Worm (Caenorhabditis elegans) whole organism, mixed stage, embryonic: ENCODE data around the gene sft-1.

Source experiments
- ces-1 ChIP-seq: fragments of 150-350 bp; optimal IDR thresholded peaks from 2 replicates; lab custom pipeline; 2014; ENCODE audit warnings: missing biosample characterization, missing genetic modification reagents, missing genetic modification characterization
- drap-1 ChIP-seq: fragments of 200-800 bp; sonication (Bioruptor generic); optimal IDR thresholded peaks from 3 replicates; lab custom pipeline; 2018; ENCODE audit warnings: mild to moderate bottlenecking, missing genetic modification characterization, missing compliant biosample characterization
- ham-2 ChIP-seq: fragments of 200-800 bp; sonication (Bioruptor generic); optimal IDR thresholded peaks from 2 replicates; lab custom pipeline; 2018; ENCODE audit warnings: mild to moderate bottlenecking, missing genetic modification characterization, missing compliant biosample characterization
- hlh-1 ChIP-seq: fragments of 150-350 bp; optimal IDR thresholded peaks from 2 replicates; lab custom pipeline; 2014; ENCODE audit warnings: missing biosample characterization, missing genetic modification reagents, missing genetic modification characterization
- lsy-2 ChIP-seq: fragments of 150-350 bp; optimal IDR thresholded peaks from 2 replicates; lab custom pipeline; 2014; ENCODE audit warnings: missing biosample characterization, missing genetic modification characterization
- sem-2 ChIP-seq: fragments of 200-800 bp; sonication (Bioruptor generic); optimal IDR thresholded peaks from 2 replicates; lab custom pipeline; 2018; ENCODE audit warnings: mild to moderate bottlenecking, missing genetic modification characterization, missing compliant biosample characterization
- sptf-1 ChIP-seq: sonication (generic microtip); optimal IDR thresholded peaks from 2 replicates; lab custom pipeline; 2017; ENCODE audit warnings: mild to moderate bottlenecking, missing genetic modification characterization, moderate library complexity, missing compliant biosample characterization
- unc-62 ChIP-seq: fragments of 150-350 bp; optimal IDR thresholded peaks from 2 replicates; lab custom pipeline; 2014; ENCODE audit warnings: missing biosample characterization, missing genetic modification reagents, missing genetic modification characterization

The sft-1 gene

ce11 chrIII:3136325-3137001 is 50.0 kb downstream of the sft-1 start:
- no peak for TF ChIP-seq sptf-1
- TF ChIP-seq ces-1, result peak; percentile 98

ce11 chrIII:3138087-3138486 is 51.6 kb downstream of the sft-1 start:
- TF ChIP-seq hlh-1 (tag; lab: Kevin White, UChicago), result no peak
- no peak for TF ChIP-seq sem-2 (GFP tag; lab: Kevin White, UChicago)
- peak; percentile 51 for TF ChIP-seq ces-1
- TF ChIP-seq ham-2 (GFP tag; lab: Kevin White, UChicago), result no peak
- TF ChIP-seq drap-1 (GFP tag; lab: Kevin White, UChicago), result no peak

- no peak for TF ChIP-seq unc-62 (GFP tag; lab: Kevin White, UChicago)
- TF ChIP-seq ces-1, result peak; percentile 61
Observed at ce11 chrIII:3139144-3139543, 52.7 kb downstream of the sft-1 start, which contains the start of gene mec-12. Gene mec-12 (minus strand): TSS chrIII:3139234.

- TF ChIP-seq ces-1 (no peak), lsy-2 (tag; lab: Kevin White, UChicago) (peak; percentile 62)
Observed at ce11 chrIII:3140227-3140626, 53.8 kb downstream of the sft-1 start.
